Fruit fly (Drosophila melanogaster) whole organism, pupa: Measurements from ENCODE around the gene CG6503.
A peak's percentile ranks its signal among the peaks of the same experiment; 100 is the strongest.

Experiments
- CG10348 ChIP-seq: fragments of 200-800 bp; sonication (Bioruptor generic); IDR thresholded peaks from 2 replicates; pipeline ENCODE4 v1.3.6; 2022; ENCODE audit warnings: missing biosample characterization, missing genetic modification characterization
- CG12605 ChIP-seq: fragments of 200-800 bp; sonication (Bioruptor generic); IDR thresholded peaks from 2 replicates; pipeline ENCODE4 v1.3.6; 2022; ENCODE audit warnings: missing biosample characterization, missing genetic modification characterization
- CG13204 ChIP-seq: fragments of 200-800 bp; sonication (Bioruptor generic); optimal IDR thresholded peaks from 2 replicates; lab custom pipeline; 2018; ENCODE audit warnings: missing biosample characterization, mild to moderate bottlenecking, missing genetic modification characterization, moderate library complexity
- CG14655 ChIP-seq: fragments of 200-800 bp; sonication (Bioruptor generic); optimal IDR thresholded peaks from 3 replicates; lab custom pipeline; 2017; ENCODE audit warnings: mild to moderate bottlenecking, missing biosample characterization, missing genetic modification reagents, missing genetic modification characterization
- CG15710 ChIP-seq: fragments of 200-800 bp; sonication (Bioruptor generic); optimal IDR thresholded peaks from 2 replicates; lab custom pipeline; 2018; ENCODE audit warnings: missing biosample characterization, mild to moderate bottlenecking, missing genetic modification characterization, moderate library complexity
- CG17806 ChIP-seq: fragments of 200-800 bp; sonication (Bioruptor generic); optimal IDR thresholded peaks from 2 replicates; lab custom pipeline; 2018; ENCODE audit warnings: missing biosample characterization, mild to moderate bottlenecking, missing genetic modification characterization, moderate library complexity
- CG32121 ChIP-seq: fragments of 200-800 bp; sonication (Bioruptor generic); IDR thresholded peaks from 2 replicates; pipeline ENCODE4 v1.3.6; 2022; ENCODE audit warnings: missing biosample characterization, missing genetic modification characterization
- CG34367 ChIP-seq: fragments of 200-800 bp; sonication (Bioruptor generic); optimal IDR thresholded peaks from 2 replicates; lab custom pipeline; 2018; ENCODE audit warnings: missing biosample characterization, mild to moderate bottlenecking, missing genetic modification characterization
- CG4496 ChIP-seq: fragments of 200-800 bp; sonication (Bioruptor generic); IDR thresholded peaks from 3 replicates; pipeline ENCODE4 v1.3.6; 2022; ENCODE audit warnings: missing biosample characterization, missing genetic modification characterization
- CG8159 ChIP-seq: fragments of 200-800 bp; sonication (Bioruptor generic); optimal IDR thresholded peaks from 3 replicates; lab custom pipeline; 2018; ENCODE audit warnings: missing biosample characterization, mild to moderate bottlenecking, missing genetic modification characterization, moderate library complexity
- CG8301 ChIP-seq: fragments of 200-800 bp; sonication (Bioruptor generic); optimal IDR thresholded peaks from 2 replicates; lab custom pipeline; 2018; ENCODE audit warnings: missing biosample characterization, mild to moderate bottlenecking, missing genetic modification characterization
- CG9948 ChIP-seq: fragments of 200-800 bp; sonication (Bioruptor generic); optimal IDR thresholded peaks from 2 replicates; lab custom pipeline; 2018; ENCODE audit warnings: missing biosample characterization, mild to moderate bottlenecking, missing genetic modification characterization, moderate library complexity
- D1 ChIP-seq: fragments of 200-800 bp; sonication (Bioruptor generic); optimal IDR thresholded peaks from 2 replicates; lab custom pipeline; 2018; ENCODE audit warnings: missing biosample characterization, mild to moderate bottlenecking, missing genetic modification characterization, moderate library complexity
- EcR ChIP-seq: fragments of 200-800 bp; sonication (Bioruptor generic); optimal IDR thresholded peaks from 3 replicates; lab custom pipeline; 2019; ENCODE audit warnings: missing biosample characterization, missing genetic modification characterization, mild to moderate bottlenecking, moderate library complexity, missing genetic modification reagents
- Ets98B ChIP-seq: fragments of 200-800 bp; sonication (Bioruptor generic); IDR thresholded peaks from 2 replicates; pipeline ENCODE4 v1.3.6; 2022; ENCODE audit warnings: missing biosample characterization, missing genetic modification characterization
- Pif1A ChIP-seq: fragments of 200-800 bp; sonication (Bioruptor generic); optimal IDR thresholded peaks from 3 replicates; lab custom pipeline; 2016; ENCODE audit warnings: missing biosample characterization, missing genetic modification characterization
- Pif1B ChIP-seq: fragments of 200-800 bp; sonication (Bioruptor generic); optimal IDR thresholded peaks from 3 replicates; lab custom pipeline; 2016; ENCODE audit warnings: missing biosample characterization, missing genetic modification characterization
- Snoo ChIP-seq: fragments of 200-800 bp; sonication (Bioruptor generic); optimal IDR thresholded peaks from 3 replicates; lab custom pipeline; 2017; ENCODE audit warnings: missing biosample characterization, mild to moderate bottlenecking, missing genetic modification characterization, inconsistent platforms
- fd96Ca ChIP-seq: fragments of 200-800 bp; sonication (Bioruptor generic); IDR thresholded peaks from 3 replicates; pipeline ENCODE4 v1.3.6; 2022; ENCODE audit warnings: missing biosample characterization, missing genetic modification characterization
- gl ChIP-seq: fragments of 200-800 bp; sonication (Bioruptor generic); optimal IDR thresholded peaks from 2 replicates; lab custom pipeline; 2018; ENCODE audit warnings: missing biosample characterization, mild to moderate bottlenecking, missing genetic modification characterization
- rn ChIP-seq: fragments of 200-800 bp; sonication (Bioruptor generic); IDR thresholded peaks from 2 replicates; pipeline ENCODE4 v1.3.6; 2022; ENCODE audit warnings: missing biosample characterization, missing genetic modification characterization

CG6503 gene

DNA sequence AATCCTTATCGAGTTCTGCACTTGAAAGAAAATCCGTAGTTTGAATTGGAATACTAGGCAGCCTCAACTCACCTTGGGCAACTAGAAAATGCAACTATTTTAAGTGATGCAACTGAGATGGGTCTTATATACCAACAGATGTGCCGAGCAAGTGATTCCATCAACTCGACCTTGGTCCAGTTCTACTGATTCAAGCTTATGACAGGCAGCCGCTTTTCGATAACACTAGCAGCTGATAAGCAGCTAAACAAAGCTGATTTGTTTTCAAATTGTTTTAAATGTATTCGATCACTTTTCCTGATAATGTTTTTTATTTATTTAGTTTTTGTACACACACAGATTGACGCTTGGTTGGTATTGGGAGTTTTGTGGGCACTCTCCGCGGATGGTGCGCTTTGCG, at the start of gene CG6503:
Gene CG6503 (minus strand): TSS at position 101 of the 400 bp plus-strand sequence.
- TF ChIP-seq CG13204 (GFP tag; lab: Kevin White, UChicago), result no peak
- TF ChIP-seq CG15710 (tag; lab: Kevin White, UChicago), result no peak
- no peak for TF ChIP-seq CG4496 (GFP tag; lab: Robert Waterston, UW)
- TF ChIP-seq CG9948, result no peak
- no peak for TF ChIP-seq CG12605
- no peak for TF ChIP-seq fd96Ca (GFP tag; lab: Robert Waterston, UW)
- no peak for TF ChIP-seq CG17806
- no peak for TF ChIP-seq Pif1A (GFP tag; lab: Kevin White, UChicago)
- TF ChIP-seq CG14655 (GFP tag; lab: Kevin White, UChicago), result no peak
- TF ChIP-seq Pif1B (GFP tag; lab: Kevin White, UChicago), result no peak
- no peak for TF ChIP-seq gl (tag; lab: Kevin White, UChicago)
- no peak for TF ChIP-seq EcR
- TF ChIP-seq D1, result no peak
- TF ChIP-seq, all 21 proteins: peak for 0

- TF ChIP-seq Pif1B (GFP tag; lab: Kevin White, UChicago) (no peak), CG17806 (no peak), CG14655 (GFP tag; lab: Kevin White, UChicago) (no peak), CG4496 (GFP tag; lab: Robert Waterston, UW) (no peak), CG8301 (tag; lab: Kevin White, UChicago) (no peak), Ets98B (GFP tag; lab: Robert Waterston, UW) (no peak), D1 (no peak), CG13204 (GFP tag; lab: Kevin White, UChicago) (no peak), CG12605 (no peak), CG32121 (GFP tag; lab: Robert Waterston, UW) (no peak), EcR (no peak), fd96Ca (GFP tag; lab: Robert Waterston, UW) (no peak), Snoo (no peak), CG34367 (no peak), Pif1A (GFP tag; lab: Kevin White, UChicago) (no peak)
Observed at dm6 chr3R:26465121-26465520, 40.2 kb upstream of the CG6503 start.

- TF ChIP-seq CG10348 (no peak), Pif1B (GFP tag; lab: Kevin White, UChicago) (peak; percentile 46), D1 (no peak), Snoo (peak; percentile 39), CG13204 (GFP tag; lab: Kevin White, UChicago) (peak; percentile 4), CG8301 (tag; lab: Kevin White, UChicago) (peak; percentile 4), CG14655 (GFP tag; lab: Kevin White, UChicago) (no peak), Pif1A (GFP tag; lab: Kevin White, UChicago) (peak; percentile 49), CG32121 (GFP tag; lab: Robert Waterston, UW) (no peak), gl (tag; lab: Kevin White, UChicago) (peak; percentile 63), CG4496 (GFP tag; lab: Robert Waterston, UW) (peak; percentile 73), Ets98B (GFP tag; lab: Robert Waterston, UW) (peak; percentile 27; the same call in 1 of the 2 replicates), fd96Ca (GFP tag; lab: Robert Waterston, UW) (no peak), CG12605 (peak; percentile 54; the same call in 1 of the 2 replicates)
- TF ChIP-seq, all 21 proteins: peak for 9
Observed at dm6 chr3R:26464370-26464769, 39.5 kb upstream of the CG6503 start.

DNA sequence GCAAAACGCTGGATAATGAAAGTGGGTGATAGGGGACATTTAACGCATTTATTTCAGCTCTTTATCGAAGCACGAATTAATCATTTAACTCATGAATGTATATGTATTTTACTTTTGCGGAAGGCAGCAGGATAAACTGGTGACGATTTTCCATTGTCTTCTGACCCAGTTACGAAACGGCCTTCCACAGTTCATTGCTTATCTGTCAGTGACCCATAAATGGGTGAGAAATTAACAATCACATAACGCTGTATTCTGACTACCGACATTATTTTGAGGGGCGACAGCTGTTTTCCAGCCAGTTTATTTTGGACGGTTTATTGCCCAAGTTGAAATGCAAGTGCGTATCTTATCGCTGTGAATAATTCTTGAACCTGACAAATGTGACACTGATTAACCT, 38.7 kb upstream of the CG6503 start:
- TF ChIP-seq CG10348 (no peak), CG13204 (GFP tag; lab: Kevin White, UChicago) (no peak), EcR (peak; percentile 79)

DNA sequence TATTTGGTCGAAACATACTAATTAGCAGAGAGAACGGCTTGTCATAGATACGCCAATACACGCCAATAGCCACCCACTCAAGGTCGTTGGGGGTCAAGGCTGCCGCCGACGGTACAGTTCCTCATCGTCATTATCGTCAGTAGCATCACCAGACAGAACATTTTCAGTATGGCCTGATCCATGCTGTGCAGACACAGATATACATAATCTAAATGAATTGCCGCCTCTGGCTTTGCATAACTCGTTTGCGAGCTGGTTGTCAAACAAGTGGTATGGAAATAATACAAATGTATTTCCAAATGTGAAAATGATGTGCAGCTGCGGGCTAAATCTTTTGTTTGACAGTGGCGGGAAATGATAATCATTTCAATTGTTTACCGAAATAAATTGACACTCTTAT, 38.2 kb upstream of the CG6503 start:
- no peak for TF ChIP-seq CG13204 (GFP tag; lab: Kevin White, UChicago)
- TF ChIP-seq CG8301 (tag; lab: Kevin White, UChicago), result no peak
- no peak for TF ChIP-seq rn (GFP tag; lab: Robert Waterston, UW)
- no peak for TF ChIP-seq gl (tag; lab: Kevin White, UChicago)
- no peak for TF ChIP-seq Pif1B (GFP tag; lab: Kevin White, UChicago)
- TF ChIP-seq Snoo, result no peak
- TF ChIP-seq CG17806, result no peak
- no peak for TF ChIP-seq CG10348
- TF ChIP-seq EcR, result no peak
- no peak for TF ChIP-seq CG34367

dm6 chr3R:26462173-26462959, 37.5 kb upstream of the CG6503 start:
- TF ChIP-seq fd96Ca (GFP tag; lab: Robert Waterston, UW) (peak; percentile 39; the same call in 1 of the 3 replicates), CG4496 (GFP tag; lab: Robert Waterston, UW) (peak; percentile 74), CG13204 (GFP tag; lab: Kevin White, UChicago) (peak; percentile 4), CG9948 (peak; percentile 52), Pif1A (GFP tag; lab: Kevin White, UChicago) (peak; percentile 40), CG12605 (peak; percentile 44), Snoo (no peak), CG8301 (tag; lab: Kevin White, UChicago) (peak; percentile 63), gl (tag; lab: Kevin White, UChicago) (peak; percentile 25), CG32121 (GFP tag; lab: Robert Waterston, UW) (peak; percentile 72; the same call in 1 of the 2 replicates), CG15710 (tag; lab: Kevin White, UChicago) (peak; percentile 15), CG10348 (no peak), rn (GFP tag; lab: Robert Waterston, UW) (no peak), CG34367 (no peak), CG14655 (GFP tag; lab: Kevin White, UChicago) (peak; percentile 74), CG17806 (peak; percentile 44), Pif1B (GFP tag; lab: Kevin White, UChicago) (peak; percentile 32), D1 (peak; percentile 9), EcR (peak; percentile 21), CG8159 (peak; percentile 44), Ets98B (GFP tag; lab: Robert Waterston, UW) (peak; percentile 74)
